Fruit fly (Drosophila melanogaster) whole organism, prepupa: ENCODE measurements around the gene Sys1.

ENCODE experiments used
- CG10631 ChIP-seq: fragments of 200-800 bp; sonication (Bioruptor generic); optimal IDR thresholded peaks from 2 replicates; lab custom pipeline; 2016; ENCODE audit warnings: missing biosample characterization, missing genetic modification characterization
- CG10669 ChIP-seq: fragments of 200-800 bp; sonication (Bioruptor generic); optimal IDR thresholded peaks from 3 replicates; lab custom pipeline; 2018; ENCODE audit warnings: missing biosample characterization, mild to moderate bottlenecking, missing genetic modification characterization, moderate library complexity
- CG11902 ChIP-seq: fragments of 200-800 bp; sonication (Bioruptor generic); optimal IDR thresholded peaks from 3 replicates; lab custom pipeline; 2016; ENCODE audit warnings: missing biosample characterization, missing genetic modification characterization
- CG15336 ChIP-seq: fragments of 200-800 bp; sonication (Bioruptor generic); IDR thresholded peaks from 2 replicates; pipeline ENCODE4 v1.3.6; 2022; ENCODE audit warnings: missing biosample characterization, missing genetic modification characterization
- CG1621 ChIP-seq: fragments of 200-800 bp; sonication (Bioruptor generic); optimal IDR thresholded peaks from 3 replicates; lab custom pipeline; 2018; ENCODE audit warnings: missing biosample characterization, mild to moderate bottlenecking, missing genetic modification characterization
- CG16779 ChIP-seq: fragments of 200-800 bp; sonication (Bioruptor generic); optimal IDR thresholded peaks from 3 replicates; lab custom pipeline; 2017; ENCODE audit warnings: missing biosample characterization, mild to moderate bottlenecking, missing genetic modification characterization
- CG31627 ChIP-seq: fragments of 200-800 bp; sonication (Bioruptor generic); optimal IDR thresholded peaks from 3 replicates; lab custom pipeline; 2016; ENCODE audit warnings: missing biosample characterization, missing genetic modification characterization
- CG34406 ChIP-seq: fragments of 200-800 bp; sonication (Bioruptor generic); optimal IDR thresholded peaks from 3 replicates; lab custom pipeline; 2016; ENCODE audit warnings: missing biosample characterization, missing genetic modification characterization
- CG3919 ChIP-seq: fragments of 200-800 bp; sonication (Bioruptor generic); optimal IDR thresholded peaks from 3 replicates; lab custom pipeline; 2016; ENCODE audit warnings: missing biosample characterization, missing genetic modification characterization
- CG6276 ChIP-seq: fragments of 200-800 bp; sonication (Bioruptor generic); optimal IDR thresholded peaks from 2 replicates; lab custom pipeline; 2017; ENCODE audit warnings: missing biosample characterization, mild to moderate bottlenecking, missing genetic modification characterization
- CG6792 ChIP-seq: fragments of 200-800 bp; sonication (Bioruptor generic); optimal IDR thresholded peaks from 3 replicates; lab custom pipeline; 2016; ENCODE audit warnings: missing biosample characterization, missing genetic modification characterization
- CG6808 ChIP-seq: fragments of 200-800 bp; sonication (Bioruptor generic); optimal IDR thresholded peaks from 3 replicates; lab custom pipeline; 2017; ENCODE audit warnings: missing biosample characterization, missing genetic modification characterization, mild to moderate bottlenecking, moderate library complexity, missing genetic modification reagents
- CG6854 ChIP-seq: fragments of 200-800 bp; sonication (Bioruptor generic); optimal IDR thresholded peaks from 2 replicates; lab custom pipeline; 2017; ENCODE audit warnings: missing biosample characterization, mild to moderate bottlenecking, missing genetic modification characterization
- CG7368 ChIP-seq: fragments of 200-800 bp; sonication (Bioruptor generic); optimal IDR thresholded peaks from 3 replicates; lab custom pipeline; 2016; ENCODE audit warnings: missing biosample characterization, missing genetic modification characterization
- CG8119 ChIP-seq: fragments of 200-800 bp; sonication (Bioruptor generic); IDR thresholded peaks from 3 replicates; pipeline ENCODE4 v1.3.6; 2022; ENCODE audit warnings: missing biosample characterization, missing genetic modification characterization
- CG8319 ChIP-seq: fragments of 200-800 bp; sonication (Bioruptor generic); optimal IDR thresholded peaks from 3 replicates; lab custom pipeline; 2016; ENCODE audit warnings: missing biosample characterization, missing genetic modification characterization
- CG8632 ChIP-seq: fragments of 200-800 bp; sonication (Bioruptor generic); optimal IDR thresholded peaks from 3 replicates; lab custom pipeline; 2016; ENCODE audit warnings: missing biosample characterization, missing genetic modification characterization
- CG9139 ChIP-seq: fragments of 200-800 bp; sonication (Bioruptor generic); optimal IDR thresholded peaks from 3 replicates; lab custom pipeline; 2017; ENCODE audit warnings: missing biosample characterization, mild to moderate bottlenecking, missing genetic modification characterization
- Eip75B ChIP-seq: fragments of 200-800 bp; sonication (Bioruptor generic); optimal IDR thresholded peaks from 3 replicates; lab custom pipeline; 2016; ENCODE audit warnings: missing biosample characterization, missing genetic modification characterization
- Eip78C ChIP-seq: fragments of 200-800 bp; sonication (Bioruptor generic); peaks from one replicate; lab custom pipeline; 2016; ENCODE audit warnings: missing biosample characterization, missing genetic modification characterization
- Eip93F ChIP-seq: fragments of 200-800 bp; sonication (Bioruptor generic); optimal IDR thresholded peaks from 2 replicates; lab custom pipeline; 2016; ENCODE audit warnings: missing biosample characterization, mild to moderate bottlenecking, missing genetic modification characterization
- Ets96B ChIP-seq: fragments of 200-800 bp; optimal IDR thresholded peaks from 2 replicates; lab custom pipeline; 2019; ENCODE audit warnings: missing biosample characterization, mild to moderate bottlenecking, missing genetic modification characterization, moderate library complexity
- Gug ChIP-seq: fragments of 200-800 bp; sonication (Bioruptor generic); IDR thresholded peaks from 2 replicates; pipeline ENCODE4 v1.3.6; 2022; ENCODE audit warnings: missing biosample characterization, missing genetic modification characterization
- Hr38 ChIP-seq: sonication (Bioruptor generic); optimal IDR thresholded peaks from 2 replicates; lab custom pipeline; 2016; ENCODE audit warnings: missing biosample characterization, missing genetic modification characterization
- Lpt ChIP-seq: fragments of 200-800 bp; sonication (Bioruptor generic); optimal IDR thresholded peaks from 3 replicates; lab custom pipeline; 2016; ENCODE audit warnings: missing biosample characterization, missing genetic modification characterization
- Met ChIP-seq: fragments of 200-800 bp; sonication (Bioruptor generic); optimal IDR thresholded peaks from 3 replicates; lab custom pipeline; 2016; ENCODE audit warnings: missing biosample characterization, missing genetic modification characterization
- Smox ChIP-seq: fragments of 200-800 bp; sonication (Bioruptor generic); optimal IDR thresholded peaks from 3 replicates; lab custom pipeline; 2016; ENCODE audit warnings: missing biosample characterization, missing genetic modification characterization
- Sox102F ChIP-seq: fragments of 200-800 bp; sonication (Bioruptor generic); optimal IDR thresholded peaks from 2 replicates; lab custom pipeline; 2016; ENCODE audit warnings: missing biosample characterization, mild to moderate bottlenecking, missing genetic modification characterization
- Sox14 ChIP-seq: fragments of 200-800 bp; sonication (Bioruptor generic); optimal IDR thresholded peaks from 3 replicates; lab custom pipeline; 2016; ENCODE audit warnings: missing biosample characterization, missing genetic modification characterization
- Sox15 ChIP-seq: fragments of 200-800 bp; sonication (Bioruptor generic); optimal IDR thresholded peaks from 3 replicates; lab custom pipeline; 2016; ENCODE audit warnings: missing biosample characterization, missing genetic modification characterization
- achi ChIP-seq: fragments of 200-800 bp; sonication (Bioruptor generic); optimal IDR thresholded peaks from 3 replicates; lab custom pipeline; 2016; ENCODE audit warnings: missing biosample characterization, missing genetic modification characterization
- cyc ChIP-seq: fragments of 200-800 bp; sonication (Bioruptor generic); optimal IDR thresholded peaks from 3 replicates; lab custom pipeline; 2016; ENCODE audit warnings: missing biosample characterization, missing genetic modification characterization
- dac ChIP-seq: fragments of 200-800 bp; sonication (Bioruptor generic); optimal IDR thresholded peaks from 2 replicates; lab custom pipeline; 2017; ENCODE audit warnings: missing biosample characterization, mild to moderate bottlenecking, missing genetic modification characterization
- dsx ChIP-seq: fragments of 200-800 bp; optimal IDR thresholded peaks from 3 replicates; lab custom pipeline; 2019; ENCODE audit warnings: missing biosample characterization, mild to moderate bottlenecking, missing genetic modification characterization, moderate library complexity; ENCODE audit not compliant: poor library complexity, severe bottlenecking
- eg ChIP-seq: fragments of 200-800 bp; sonication (Bioruptor generic); IDR thresholded peaks from 3 replicates; pipeline ENCODE4 v1.3.6; 2022; ENCODE audit warnings: missing biosample characterization, missing genetic modification characterization
- esn ChIP-seq: fragments of 200-800 bp; sonication (Bioruptor generic); optimal IDR thresholded peaks from 2 replicates; lab custom pipeline; 2016; ENCODE audit warnings: missing biosample characterization, mild to moderate bottlenecking, missing genetic modification characterization, moderate library complexity
- fd59A ChIP-seq: fragments of 200-800 bp; sonication (Bioruptor generic); optimal IDR thresholded peaks from 2 replicates; lab custom pipeline; 2017; ENCODE audit warnings: missing biosample characterization, mild to moderate bottlenecking, missing genetic modification characterization, missing genetic modification reagents
- fd85E ChIP-seq: fragments of 200-800 bp; sonication (Bioruptor generic); optimal IDR thresholded peaks from 3 replicates; lab custom pipeline; 2016; ENCODE audit warnings: missing biosample characterization, missing genetic modification characterization
- fkh ChIP-seq: fragments of 200-800 bp; sonication (Bioruptor generic); optimal IDR thresholded peaks from 3 replicates; lab custom pipeline; 2017; ENCODE audit warnings: missing biosample characterization, mild to moderate bottlenecking, missing genetic modification characterization, moderate library complexity
- lz ChIP-seq: fragments of 200-800 bp; sonication (Bioruptor generic); optimal IDR thresholded peaks from 3 replicates; lab custom pipeline; 2016; ENCODE audit warnings: missing biosample characterization, missing genetic modification characterization
- net ChIP-seq: fragments of 200-800 bp; sonication (Bioruptor generic); optimal IDR thresholded peaks from 3 replicates; lab custom pipeline; 2016; ENCODE audit warnings: missing biosample characterization, missing genetic modification characterization
- salr ChIP-seq, 2 experiments: fragments of 200-800 bp; sonication (Bioruptor generic); optimal IDR thresholded peaks; 3 replicates each; lab custom pipeline; 2016 to 2018; ENCODE audit warnings: missing biosample characterization in 2 of 2, missing genetic modification characterization in 2 of 2, mild to moderate bottlenecking in 1 of 2
- spab ChIP-seq: fragments of 200-800 bp; sonication (Bioruptor generic); optimal IDR thresholded peaks from 2 replicates; lab custom pipeline; 2017; ENCODE audit warnings: missing biosample characterization, mild to moderate bottlenecking, missing genetic modification characterization, missing genetic modification reagents
- ss ChIP-seq, 2 experiments: fragments of 200-800 bp; sonication (Bioruptor generic); optimal IDR thresholded peaks; 2 replicates in 1 of 2; 3 replicates in 1 of 2; lab custom pipeline; 2017 to 2018; ENCODE audit warnings: mild to moderate bottlenecking in 2 of 2, missing biosample characterization in 2 of 2, missing genetic modification characterization in 2 of 2, moderate library complexity in 1 of 2
- svp ChIP-seq: fragments of 200-800 bp; sonication (Bioruptor generic); peaks from one replicate; lab custom pipeline; 2016; ENCODE audit warnings: missing biosample characterization, missing genetic modification characterization
- topi ChIP-seq: fragments of 200-800 bp; sonication (Bioruptor generic); optimal IDR thresholded peaks from 3 replicates; lab custom pipeline; 2016; ENCODE audit warnings: missing biosample characterization, missing genetic modification characterization
- vri ChIP-seq: fragments of 200-800 bp; sonication (Bioruptor generic); optimal IDR thresholded peaks from 3 replicates; lab custom pipeline; 2016; ENCODE audit warnings: missing biosample characterization, mild to moderate bottlenecking, missing genetic modification characterization

Gene Sys1

dm6 chr3R:8669029-8669707 lies 16.5 kb downstream of the Sys1 start (continued):
- TF ChIP-seq CG6854 (GFP tag; lab: Kevin White, UChicago) (peak; percentile 94), Eip78C (GFP tag; lab: Kevin White, UChicago) (peak; percentile 100), achi (GFP tag; lab: Kevin White, UChicago) (peak; percentile 97), Sox14 (peak; percentile 98), CG8319 (peak; percentile 94), CG8119 (GFP tag; lab: Robert Waterston, UW) (peak; percentile 98), net (GFP tag; lab: Kevin White, UChicago) (peak; percentile 99), Smox (GFP tag; lab: Kevin White, UChicago) (peak; percentile 97), CG34406 (GFP tag; lab: Kevin White, UChicago) (peak; percentile 97), CG10669 (peak; percentile 98), fkh (GFP tag; lab: Kevin White, UChicago) (peak; percentile 80), CG15336 (GFP tag; lab: Robert Waterston, UW) (peak; percentile 99), lz (GFP tag; lab: Kevin White, UChicago) (peak; percentile 98), fd85E (peak; percentile 94), CG6276 (GFP tag; lab: Kevin White, UChicago) (peak; percentile 98), CG6808 (peak; percentile 96), CG31627 (GFP tag; lab: Kevin White, UChicago) (peak; percentile 97), Hr38 (peak; percentile 64), CG9139 (GFP tag; lab: Kevin White, UChicago) (peak; percentile 97), svp (peak; percentile 98), fd59A (GFP tag; lab: Kevin White, UChicago) (peak; percentile 93), cyc (GFP tag; lab: Kevin White, UChicago) (peak; percentile 97), topi (peak; percentile 98), CG16779 (tag; lab: Kevin White, UChicago) (peak; percentile 97), CG6792 (GFP tag; lab: Kevin White, UChicago) (peak; percentile 98), dsx (GFP tag; lab: Kevin White, UChicago) (peak; percentile 97), Sox102F (peak; percentile 98), Sox15 (peak; percentile 93), ss (GFP tag; optimal IDR thresholded peaks at IDR 0.05; lab: Kevin White, UChicago) (peak; percentile 96 to 97), eg (peak; percentile 98), CG1621 (tag; lab: Kevin White, UChicago) (peak; percentile 98), Eip75B (peak; percentile 98), CG7368 (GFP tag; lab: Kevin White, UChicago) (peak; percentile 98), Eip93F (GFP tag; lab: Kevin White, UChicago) (peak; percentile 97), salr (GFP tag; optimal IDR thresholded peaks at IDR 0.05; lab: Kevin White, UChicago) (peak; percentile 95 to 96), CG10631 (GFP tag; lab: Kevin White, UChicago) (peak; percentile 98), vri (GFP tag; lab: Kevin White, UChicago) (peak; percentile 98), Met (GFP tag; lab: Kevin White, UChicago) (peak; percentile 98)
- TF ChIP-seq, all 60 proteins: peak for 60

DNA sequence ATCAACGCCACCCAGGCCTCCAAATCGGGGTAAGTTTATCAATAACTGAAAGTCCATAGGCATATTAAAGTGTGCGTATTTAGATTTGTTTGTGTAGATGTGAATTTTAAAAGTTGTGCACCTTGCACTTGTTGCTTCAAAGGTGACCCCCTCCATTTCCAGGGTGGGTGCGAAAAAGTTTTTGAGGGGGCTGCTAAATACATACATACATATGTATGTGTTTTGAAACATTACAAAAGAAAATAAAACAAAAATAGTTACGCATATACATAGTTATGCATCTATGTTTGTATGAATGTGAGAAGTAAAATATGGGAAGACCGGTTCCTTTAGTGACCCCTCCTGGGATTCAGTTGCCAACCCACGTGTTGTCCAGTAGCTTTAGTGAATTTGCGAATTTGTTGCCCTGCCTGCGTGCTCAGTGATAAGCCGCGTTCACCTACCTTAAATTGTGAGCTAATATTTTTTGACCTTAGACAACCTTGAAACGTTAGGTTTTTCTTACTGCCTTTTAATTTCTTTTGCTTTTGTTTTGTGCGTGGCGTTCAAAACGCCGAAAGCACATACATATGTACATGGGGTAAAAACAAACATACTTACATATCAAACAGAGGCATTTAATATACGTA lies 17.4 kb downstream of the Sys1 start:
- TF ChIP-seq Lpt (no peak), svp (peak; percentile 74), CG7368 (GFP tag; lab: Kevin White, UChicago) (no peak), dac (no peak), CG31627 (GFP tag; lab: Kevin White, UChicago) (peak; percentile 24), CG8632 (GFP tag; lab: Kevin White, UChicago) (no peak), fkh (GFP tag; lab: Kevin White, UChicago) (no peak), Sox102F (no peak), CG6808 (no peak), CG34406 (GFP tag; lab: Kevin White, UChicago) (no peak), CG3919 (no peak), cyc (GFP tag; lab: Kevin White, UChicago) (no peak), Sox15 (peak; percentile 17), CG16779 (tag; lab: Kevin White, UChicago) (no peak), CG10631 (GFP tag; lab: Kevin White, UChicago) (peak; percentile 8), esn (GFP tag; lab: Kevin White, UChicago) (no peak), Gug (GFP tag; lab: Robert Waterston, UW) (no peak), CG6276 (GFP tag; lab: Kevin White, UChicago) (no peak), CG8319 (peak; percentile 40), spab (GFP tag; lab: Kevin White, UChicago) (no peak), CG8119 (GFP tag; lab: Robert Waterston, UW) (peak; percentile 32; the same call in 2 of the 3 replicates), Hr38 (no peak), eg (peak; percentile 64), CG11902 (GFP tag; lab: Kevin White, UChicago) (no peak), Ets96B (tag; lab: Kevin White, UChicago) (peak; percentile 39)
